Fruit fly (Drosophila melanogaster) whole organism, embryonic: Measurements from ENCODE around the gene haf.
A peak's percentile ranks its signal among the peaks of the same experiment; 100 is the strongest.

Experiments used
- Antp ChIP-seq: fragments of 200-800 bp; sonication (Bioruptor generic); optimal IDR thresholded peaks from 3 replicates; lab custom pipeline; 2016; ENCODE audit warnings: missing biosample characterization, missing genetic modification characterization
- Asciz ChIP-seq: fragments of 200-800 bp; sonication (Bioruptor generic); optimal IDR thresholded peaks from 2 replicates; lab custom pipeline; 2017; ENCODE audit warnings: missing biosample characterization, mild to moderate bottlenecking, missing genetic modification characterization, missing genetic modification reagents
- CG11696 ChIP-seq: fragments of 200-800 bp; sonication (Bioruptor generic); IDR thresholded peaks from 2 replicates; pipeline ENCODE4 v1.3.6; 2022; ENCODE audit warnings: missing biosample characterization, missing genetic modification characterization
- CG12744 ChIP-seq: fragments of 200-800 bp; sonication (Bioruptor generic); optimal IDR thresholded peaks from 2 replicates; lab custom pipeline; 2016; ENCODE audit warnings: missing biosample characterization, missing genetic modification characterization
- CG14965 ChIP-seq: fragments of 200-800 bp; sonication (Bioruptor generic); optimal IDR thresholded peaks from 2 replicates; lab custom pipeline; 2016; ENCODE audit warnings: missing biosample characterization, missing genetic modification characterization, borderline replicate concordance
- CG3407 ChIP-seq: fragments of 200-800 bp; sonication (Bioruptor generic); optimal IDR thresholded peaks from 2 replicates; lab custom pipeline; 2018; ENCODE audit warnings: missing biosample characterization, mild to moderate bottlenecking, missing genetic modification characterization
- CG3726 ChIP-seq: fragments of 200-800 bp; sonication (Bioruptor generic); IDR thresholded peaks from 3 replicates; pipeline ENCODE4, ENCODE4 v1.3.6; 2022; ENCODE audit warnings: missing biosample characterization, missing genetic modification characterization
- CG4328 ChIP-seq: fragments of 200-800 bp; sonication (Bioruptor generic); optimal IDR thresholded peaks from 3 replicates; lab custom pipeline; 2017; ENCODE audit warnings: missing biosample characterization, missing genetic modification reagents, missing genetic modification characterization
- CG4854 ChIP-seq: fragments of 200-800 bp; sonication (Bioruptor generic); optimal IDR thresholded peaks from 2 replicates; lab custom pipeline; 2016; ENCODE audit warnings: missing biosample characterization, missing genetic modification characterization, inconsistent platforms
- CG6272 ChIP-seq: fragments of 200-800 bp; sonication (Bioruptor generic); IDR thresholded peaks from 2 replicates; pipeline ENCODE4 v1.3.6; 2022; ENCODE audit warnings: missing biosample characterization, missing genetic modification characterization
- CG7745 ChIP-seq: fragments of 200-800 bp; sonication (Bioruptor generic); optimal IDR thresholded peaks from 2 replicates; lab custom pipeline; 2018; ENCODE audit warnings: missing biosample characterization, mild to moderate bottlenecking, missing genetic modification characterization, moderate library complexity
- CG8924 ChIP-seq: fragments of 200-800 bp; optimal IDR thresholded peaks from 3 replicates; lab custom pipeline; 2019; ENCODE audit warnings: missing biosample characterization, mild to moderate bottlenecking, missing genetic modification characterization, moderate library complexity
- CG9797 ChIP-seq: fragments of 200-800 bp; sonication (Bioruptor generic); optimal IDR thresholded peaks from 3 replicates; lab custom pipeline; 2018; ENCODE audit warnings: missing biosample characterization, mild to moderate bottlenecking, missing genetic modification characterization
- CG9817 ChIP-seq: fragments of 200-800 bp; sonication (Bioruptor generic); optimal IDR thresholded peaks from 2 replicates; lab custom pipeline; 2018; ENCODE audit warnings: missing biosample characterization, mild to moderate bottlenecking, missing genetic modification characterization, moderate library complexity
- CoRest ChIP-seq: fragments of 200-800 bp; sonication (Bioruptor generic); optimal IDR thresholded peaks from 3 replicates; lab custom pipeline; 2018; ENCODE audit warnings: missing biosample characterization, mild to moderate bottlenecking, missing genetic modification characterization, moderate library complexity
- D19A ChIP-seq: fragments of 200-800 bp; optimal IDR thresholded peaks from 3 replicates; lab custom pipeline; 2019; ENCODE audit warnings: missing biosample characterization, mild to moderate bottlenecking, missing genetic modification characterization, moderate library complexity
- Dek ChIP-seq: fragments of 200-800 bp; sonication (Bioruptor generic); optimal IDR thresholded peaks from 3 replicates; lab custom pipeline; 2019; ENCODE audit warnings: missing biosample characterization, mild to moderate bottlenecking, missing genetic modification characterization, moderate library complexity
- H2.0 ChIP-seq: fragments of 200-800 bp; sonication (Bioruptor generic); IDR thresholded peaks from 2 replicates; pipeline ENCODE4 v1.3.6; 2022; ENCODE audit warnings: missing biosample characterization, missing genetic modification characterization
- Hand ChIP-seq: fragments of 200-800 bp; sonication (Bioruptor generic); optimal IDR thresholded peaks from 2 replicates; lab custom pipeline; 2017; ENCODE audit warnings: mild to moderate bottlenecking, missing biosample characterization, missing genetic modification reagents, missing genetic modification characterization
- Hr39 ChIP-seq: fragments of >200 bp; optimal IDR thresholded peaks from 2 replicates; lab custom pipeline; 2017
- Lim3 ChIP-seq: fragments of 200-800 bp; sonication (Bioruptor generic); IDR thresholded peaks from 2 replicates; pipeline ENCODE4 v1.3.6; 2022; ENCODE audit warnings: missing biosample characterization, missing genetic modification characterization
- Mrtf ChIP-seq: fragments of 200-800 bp; sonication (Bioruptor generic); IDR thresholded peaks from 3 replicates; pipeline ENCODE4 v1.3.6; 2022; ENCODE audit warnings: missing biosample characterization, missing genetic modification characterization
- NC2β ChIP-seq: fragments of 200-800 bp; sonication (Bioruptor generic); optimal IDR thresholded peaks from 2 replicates; lab custom pipeline; 2016; ENCODE audit warnings: missing biosample characterization, missing genetic modification characterization
- Nf-YB ChIP-seq: fragments of 200-800 bp; sonication (Bioruptor generic); optimal IDR thresholded peaks from 3 replicates; lab custom pipeline; 2019; ENCODE audit warnings: missing biosample characterization, mild to moderate bottlenecking, missing genetic modification characterization, moderate library complexity
- Nf-YC ChIP-seq: fragments of 200-800 bp; optimal IDR thresholded peaks from 3 replicates; lab custom pipeline; 2019; ENCODE audit warnings: missing biosample characterization, mild to moderate bottlenecking, missing genetic modification characterization, moderate library complexity
- Oaz ChIP-seq: fragments of 200-800 bp; sonication (Bioruptor generic); IDR thresholded peaks from 2 replicates; pipeline ENCODE4 v1.3.6; 2022; ENCODE audit warnings: missing biosample characterization, missing genetic modification characterization
- Poxn ChIP-seq: fragments of 200-800 bp; sonication (Bioruptor generic); IDR thresholded peaks from 2 replicates; pipeline ENCODE4 v1.3.6; 2022; ENCODE audit warnings: missing biosample characterization, missing genetic modification characterization
- Ravus ChIP-seq: fragments of 200-800 bp; sonication (Bioruptor generic); IDR thresholded peaks from 2 replicates; pipeline ENCODE4 v1.3.6; 2022; ENCODE audit warnings: missing biosample characterization, missing genetic modification characterization
- Rx ChIP-seq: fragments of 200-800 bp; sonication (Bioruptor generic); IDR thresholded peaks from 2 replicates; pipeline ENCODE4 v1.3.6; 2022; ENCODE audit warnings: missing biosample characterization, missing genetic modification characterization
- Scr ChIP-seq: fragments of 200-800 bp; sonication (Bioruptor generic); IDR thresholded peaks from 2 replicates; pipeline ENCODE4 v1.3.6; 2022; ENCODE audit warnings: missing biosample characterization, missing genetic modification characterization; ENCODE audit not compliant: partially characterized antibody
- TFAM ChIP-seq: fragments of 200-800 bp; sonication (Bioruptor generic); optimal IDR thresholded peaks from 2 replicates; lab custom pipeline; 2017; ENCODE audit warnings: missing biosample characterization, missing genetic modification characterization, inconsistent platforms
- Xrp1 ChIP-seq: fragments of 200-800 bp; sonication (Bioruptor generic); IDR thresholded peaks from 2 replicates; pipeline ENCODE4 v1.3.6; 2022; ENCODE audit warnings: missing biosample characterization, missing genetic modification characterization
- ap ChIP-seq: fragments of 200-800 bp; sonication (Bioruptor generic); IDR thresholded peaks from 2 replicates; pipeline ENCODE4 v1.3.6; 2022; ENCODE audit warnings: missing biosample characterization, missing genetic modification characterization
- ara ChIP-seq: fragments of 200-800 bp; sonication (Bioruptor generic); IDR thresholded peaks from 2 replicates; pipeline ENCODE4 v1.3.6; 2022; ENCODE audit warnings: missing biosample characterization, missing genetic modification characterization
- ash1 ChIP-seq: fragments of 200-800 bp; sonication (Bioruptor generic); optimal IDR thresholded peaks from 2 replicates; lab custom pipeline; 2018; ENCODE audit warnings: missing biosample characterization, mild to moderate bottlenecking, missing genetic modification characterization
- bcd ChIP-seq: fragments of 200-800 bp; sonication (Bioruptor generic); optimal IDR thresholded peaks from 2 replicates; lab custom pipeline; 2017; ENCODE audit warnings: missing biosample characterization, mild to moderate bottlenecking, missing genetic modification characterization
- chn ChIP-seq: fragments of 200-800 bp; sonication (Bioruptor generic); optimal IDR thresholded peaks from 2 replicates; lab custom pipeline; 2016; ENCODE audit warnings: missing biosample characterization, missing genetic modification characterization
- croc ChIP-seq: fragments of 200-800 bp; sonication (Bioruptor generic); conservative IDR thresholded peaks from 3 replicates; pipeline ENCODE4 v1.3.6; 2022; ENCODE audit warnings: missing biosample characterization, missing genetic modification characterization
- crol ChIP-seq: fragments of 200-800 bp; sonication (Bioruptor generic); IDR thresholded peaks from 2 replicates; pipeline ENCODE4 v1.3.6; 2022; ENCODE audit warnings: missing biosample characterization, missing genetic modification characterization
- dysf ChIP-seq: fragments of 200-800 bp; sonication (Bioruptor generic); IDR thresholded peaks from 3 replicates; pipeline ENCODE4 v1.3.6; 2022; ENCODE audit warnings: missing biosample characterization, missing genetic modification characterization
- gsb ChIP-seq: fragments of 200-800 bp; sonication (Bioruptor generic); IDR thresholded peaks from 2 replicates; pipeline ENCODE4 v1.3.6; 2022; ENCODE audit warnings: missing biosample characterization, missing genetic modification characterization
- h ChIP-seq: fragments of >200 bp; optimal IDR thresholded peaks from 2 replicates; lab custom pipeline; 2017
- kah ChIP-seq: fragments of 200-800 bp; sonication (Bioruptor generic); optimal IDR thresholded peaks from 2 replicates; lab custom pipeline; 2018; ENCODE audit warnings: missing biosample characterization, mild to moderate bottlenecking, missing genetic modification characterization
- knrl ChIP-seq: fragments of 200-800 bp; sonication (Bioruptor generic); IDR thresholded peaks from 3 replicates; pipeline ENCODE4 v1.3.6; 2022; ENCODE audit warnings: missing biosample characterization, missing genetic modification characterization; ENCODE audit not compliant: partially characterized antibody
- nerfin-1 ChIP-seq: fragments of 200-800 bp; sonication (Bioruptor generic); optimal IDR thresholded peaks from 3 replicates; lab custom pipeline; 2019; ENCODE audit warnings: missing biosample characterization, mild to moderate bottlenecking, missing genetic modification characterization, moderate library complexity
- p53 ChIP-seq: fragments of 200-800 bp; sonication (Bioruptor generic); optimal IDR thresholded peaks from 2 replicates; lab custom pipeline; 2016; ENCODE audit warnings: missing biosample characterization, missing genetic modification characterization
- pum ChIP-seq: fragments of 200-800 bp; sonication (Bioruptor generic); optimal IDR thresholded peaks from 2 replicates; lab custom pipeline; 2016; ENCODE audit warnings: missing biosample characterization, missing genetic modification characterization
- sens ChIP-seq: fragments of 200-800 bp; sonication (Bioruptor generic); peaks from one replicate; lab custom pipeline; 2016; ENCODE audit warnings: missing biosample characterization, missing genetic modification characterization
- seq ChIP-seq: fragments of 200-800 bp; sonication (Bioruptor generic); IDR thresholded peaks from 2 replicates; pipeline ENCODE4 v1.3.6; 2022; ENCODE audit warnings: missing biosample characterization, missing genetic modification characterization
- stwl ChIP-seq: fragments of 200-800 bp; sonication (Bioruptor generic); optimal IDR thresholded peaks from 3 replicates; lab custom pipeline; 2018; ENCODE audit warnings: missing biosample characterization, mild to moderate bottlenecking, missing genetic modification characterization, moderate library complexity
- toy ChIP-seq: fragments of 200-800 bp; sonication (Bioruptor generic); IDR thresholded peaks from 2 replicates; pipeline ENCODE4 v1.3.6; 2022; ENCODE audit warnings: missing biosample characterization, missing genetic modification characterization
- trem ChIP-seq: fragments of 200-800 bp; optimal IDR thresholded peaks from 3 replicates; lab custom pipeline; 2019; ENCODE audit warnings: missing biosample characterization, mild to moderate bottlenecking, missing genetic modification characterization, moderate library complexity
- usp ChIP-seq: fragments of >200 bp; optimal IDR thresholded peaks from 2 replicates; lab custom pipeline; 2017; ENCODE audit warnings: missing biosample characterization, missing genetic modification characterization
- zfh2 ChIP-seq: fragments of 200-800 bp; sonication (Bioruptor generic); optimal IDR thresholded peaks from 2 replicates; lab custom pipeline; 2016; ENCODE audit warnings: missing biosample characterization, missing genetic modification characterization

The haf gene

dm6 chr2L:1575604-1576003, 20.7 kb downstream of the haf start (continued):
- no peak for TF ChIP-seq Oaz (GFP tag; lab: Robert Waterston, UW)
- TF ChIP-seq ara: peak; percentile 68
- no peak for TF ChIP-seq chn (GFP tag; lab: Kevin White, UChicago)
- no peak for TF ChIP-seq Nf-YC (tag; lab: Kevin White, UChicago)
- peak; percentile 67 for TF ChIP-seq Xrp1 (GFP tag; lab: Robert Waterston, UW)
- no peak for TF ChIP-seq knrl (GFP tag; lab: Robert Waterston, UW)
- TF ChIP-seq CG11696 (GFP tag; lab: Robert Waterston, UW): no peak
- peak; percentile 54 for TF ChIP-seq Asciz
- peak; percentile 28 for TF ChIP-seq pum (GFP tag; lab: Kevin White, UChicago)
- TF ChIP-seq Dek (tag; lab: Kevin White, UChicago): no peak
- TF ChIP-seq ap (GFP tag; lab: Robert Waterston, UW): peak; percentile 55; the same call in 1 of the 2 replicates
- TF ChIP-seq h: no peak
- no peak for TF ChIP-seq Scr (GFP tag; lab: Robert Waterston, UW)
- no peak for TF ChIP-seq seq (GFP tag; lab: Robert Waterston, UW)
- peak; percentile 8 for TF ChIP-seq D19A (tag; lab: Kevin White, UChicago)
- peak; percentile 58 for TF ChIP-seq dysf (GFP tag; lab: Robert Waterston, UW)
- TF ChIP-seq trem (tag; lab: Kevin White, UChicago): no peak
- no peak for TF ChIP-seq Poxn (GFP tag; lab: Robert Waterston, UW)
- TF ChIP-seq CG3726 (GFP tag; lab: Robert Waterston, UW): 0 out of 3 replicates have a peak, but pooled peaks have one; percentile 28
- no peak for TF ChIP-seq CG9797 (GFP tag; lab: Kevin White, UChicago)
- TF ChIP-seq Mrtf (GFP tag; lab: Robert Waterston, UW): no peak
- TF ChIP-seq Hand (GFP tag; lab: Kevin White, UChicago): no peak
- peak; percentile 59 for TF ChIP-seq sens
- no peak for TF ChIP-seq kah (GFP tag; lab: Kevin White, UChicago)
- TF ChIP-seq nerfin-1: no peak
- no peak for TF ChIP-seq CG4854 (GFP tag; lab: Kevin White, UChicago)
- no peak for TF ChIP-seq crol (GFP tag; lab: Robert Waterston, UW)
- TF ChIP-seq CG3407 (GFP tag; lab: Kevin White, UChicago): no peak
- no peak for TF ChIP-seq CG12744 (GFP tag; lab: Kevin White, UChicago)
- TF ChIP-seq zfh2: no peak
- no peak for TF ChIP-seq NC2β (GFP tag; lab: Kevin White, UChicago)
- no peak for TF ChIP-seq gsb
- TF ChIP-seq bcd (GFP tag; lab: Kevin White, UChicago): peak; percentile 29
- TF ChIP-seq CoRest: peak; percentile 22
- TF ChIP-seq p53: no peak
- no peak for TF ChIP-seq CG4328 (GFP tag; lab: Kevin White, UChicago)
- TF ChIP-seq Ravus: no peak
- no peak for TF ChIP-seq Hr39
- TF ChIP-seq stwl (tag; lab: Kevin White, UChicago): no peak
- no peak for TF ChIP-seq Nf-YB (GFP tag; lab: Kevin White, UChicago)
- no peak for TF ChIP-seq CG9817 (tag; lab: Kevin White, UChicago)
- no peak for TF ChIP-seq toy (GFP tag; lab: Robert Waterston, UW)
- TF ChIP-seq croc (GFP tag; lab: Robert Waterston, UW): 0 out of 3 replicates have a peak, but pooled peaks have one; percentile 15
- TF ChIP-seq Antp (GFP tag; lab: Kevin White, UChicago): no peak
- no peak for TF ChIP-seq Lim3
- no peak for TF ChIP-seq ash1 (GFP tag; lab: Kevin White, UChicago)
- no peak for TF ChIP-seq CG14965 (GFP tag; lab: Kevin White, UChicago)
- peak; percentile 31; the same call in 1 of the 2 replicates for TF ChIP-seq CG6272 (GFP tag; lab: Robert Waterston, UW)
- TF ChIP-seq usp (GFP tag; lab: Kevin White, UChicago): no peak
- no peak for TF ChIP-seq CG7745 (tag; lab: Kevin White, UChicago)
- TF ChIP-seq Rx (GFP tag; lab: Robert Waterston, UW): no peak
- TF ChIP-seq H2.0: peak; percentile 56
- TF ChIP-seq TFAM (GFP tag; lab: Kevin White, UChicago): no peak
- no peak for TF ChIP-seq CG8924 (tag; lab: Kevin White, UChicago)
